Fruit fly (Drosophila melanogaster): Measurements from ENCODE around the gene CG13001.
A peak's percentile ranks its signal among the peaks of the same experiment; 100 is the strongest.

- TF ChIP-seq EcR (GFP tag; optimal IDR thresholded peaks at IDR 0.05) (peak; percentile 33), Pif1A (GFP tag; optimal IDR thresholded peaks at IDR 0.05) (peak; percentile 34), fd96Ca (GFP tag; IDR thresholded peaks at IDR 0.05) (0 out of 3 replicates have a peak, but pooled peaks have one; percentile 43), CG13204 (GFP tag; optimal IDR thresholded peaks at IDR 0.05) (no peak), CG10348 (GFP tag; IDR thresholded peaks at IDR 0.05) (no peak), Ets98B (GFP tag; IDR thresholded peaks at IDR 0.05) (peak; percentile 66; the same call in 1 of the 2 replicates), CG14655 (GFP tag; optimal IDR thresholded peaks at IDR 0.05) (no peak), CG34367 (tag; optimal IDR thresholded peaks at IDR 0.05) (no peak), CG8301 (tag; optimal IDR thresholded peaks at IDR 0.05) (no peak), CG32121 (GFP tag; IDR thresholded peaks at IDR 0.05) (peak; percentile 71)
Observed at dm6 chrX:16906065-16906464, 36.6 kb downstream of the CG13001 start.

Data from whole organism, pupa.